Worm (Caenorhabditis elegans) whole organism, mixed stage, embryonic: ENCODE measurements around the gene srh-73.

Source experiments
- elt-1 ChIP-seq: sonication (generic microtip); optimal IDR thresholded peaks from 2 replicates; lab custom pipeline; 2017; ENCODE audit warnings: missing genetic modification characterization, mild to moderate bottlenecking, missing compliant biosample characterization, antibody characterized with exemption, moderate library complexity, borderline replicate concordance; ENCODE audit not compliant: insufficient read depth
- mab-5 ChIP-seq: fragments of 150-350 bp; optimal IDR thresholded peaks from 2 replicates; lab custom pipeline; 2014; ENCODE audit warnings: missing biosample characterization, missing genetic modification characterization
- nhr-237 ChIP-seq: fragments of 150-350 bp; optimal IDR thresholded peaks from 2 replicates; lab custom pipeline; 2014; ENCODE audit warnings: missing biosample characterization, missing genetic modification characterization
- nhr-76 ChIP-seq: sonication (generic microtip); optimal IDR thresholded peaks from 2 replicates; lab custom pipeline; 2017; ENCODE audit warnings: missing biosample characterization, missing genetic modification characterization
- sem-2 ChIP-seq: fragments of 200-800 bp; sonication (Bioruptor generic); optimal IDR thresholded peaks from 2 replicates; lab custom pipeline; 2018; ENCODE audit warnings: mild to moderate bottlenecking, missing genetic modification characterization, missing compliant biosample characterization
- unc-62 ChIP-seq: fragments of 150-350 bp; optimal IDR thresholded peaks from 2 replicates; lab custom pipeline; 2014; ENCODE audit warnings: missing biosample characterization, missing genetic modification reagents, missing genetic modification characterization
- zip-8 ChIP-seq: fragments of 150-350 bp; optimal IDR thresholded peaks from 2 replicates; lab custom pipeline; 2014; ENCODE audit warnings: missing biosample characterization, missing genetic modification characterization

DNA sequence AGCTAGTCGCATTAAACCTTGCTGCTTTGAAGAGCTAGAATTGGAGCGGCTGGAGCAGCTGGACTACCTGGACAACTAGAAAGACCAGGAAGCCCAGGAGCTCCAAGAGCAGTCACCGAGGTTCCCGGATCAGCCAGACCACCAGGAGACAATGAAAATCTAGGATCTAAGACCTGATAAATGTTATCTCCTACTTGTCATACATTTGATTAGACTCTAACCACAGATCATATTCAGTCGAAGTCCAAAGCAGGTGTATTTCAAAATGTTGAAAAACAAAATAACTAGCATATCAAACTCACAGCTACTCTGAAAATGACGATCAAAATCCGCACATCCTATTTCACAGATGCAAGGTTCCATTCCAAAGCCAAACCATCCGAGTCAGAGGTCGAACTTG, 20.0 kb upstream of the srh-73 start, which contains the start of gene srz-6:
- no peak for TF ChIP-seq nhr-76 (tag; lab: Kevin White, UChicago)
- no peak for TF ChIP-seq unc-62 (GFP tag; lab: Kevin White, UChicago)
- no peak for TF ChIP-seq mab-5 (tag; lab: Kevin White, UChicago)
- no peak for TF ChIP-seq sem-2 (GFP tag; lab: Kevin White, UChicago)
- TF ChIP-seq nhr-237 (tag; lab: Kevin White, UChicago): no peak
- no peak for TF ChIP-seq zip-8 (tag; lab: Kevin White, UChicago)
- TF ChIP-seq elt-1 (tag; lab: Kevin White, UChicago): no peak
